Worm (Caenorhabditis elegans): ENCODE results near the gene catp-5.

Gene catp-5

ce11 chrX:8078899-8079298, 19.8 kb downstream of the catp-5 start:
- TF ChIP-seq rcor-1 (GFP tag; IDR thresholded peaks at IDR 0.05) (no peak), nhr-120 (GFP tag; IDR thresholded peaks at IDR 0.05) (no peak), repo-1 (tag; optimal IDR thresholded peaks at IDR 0.05) (no peak), akir-1 (GFP tag; optimal IDR thresholded peaks at IDR 0.05) (no peak), snpc-1.1 (tag; optimal IDR thresholded peaks at IDR 0.05; ENCODE audit: insufficient read depth) (no peak), ets-4 (GFP tag; optimal IDR thresholded peaks at IDR 0.05) (no peak), rpc-1 (optimal IDR thresholded peaks at IDR 0.05) (no peak), rpc-1 (tag; optimal IDR thresholded peaks at IDR 0.05) (no peak), F57A8.1 (GFP tag; optimal IDR thresholded peaks at IDR 0.05) (no peak), D2030.7 (GFP tag; IDR thresholded peaks at IDR 0.05) (no peak), Y67H2A.10 (GFP tag; conservative IDR thresholded peaks at IDR 0.05) (no peak), xnd-1 (tag; optimal IDR thresholded peaks at IDR 0.05) (no peak)

- TF ChIP-seq D2030.7 (GFP tag; IDR thresholded peaks at IDR 0.05) (no peak), ceh-91 (GFP tag; IDR thresholded peaks at IDR 0.05) (no peak), nhr-80 (tag; optimal IDR thresholded peaks at IDR 0.05) (peak; percentile 54), egl-44 (GFP tag; IDR thresholded peaks at IDR 0.05) (no peak), nhr-27 (tag; optimal IDR thresholded peaks at IDR 0.05) (no peak), repo-1 (tag; optimal IDR thresholded peaks at IDR 0.05) (no peak)
Observed at ce11 chrX:8078374-8078773, 20.3 kb downstream of the catp-5 start.

ce11 chrX:8077748-8078147, 20.9 kb downstream of the catp-5 start, which contains the start of gene C46F2.1:
Gene C46F2.1, plus strand, starts transcription at chrX:8078048.
- TF ChIP-seq nhr-120 (GFP tag; IDR thresholded peaks at IDR 0.05): no peak
- TF ChIP-seq egrh-3 (GFP tag; IDR thresholded peaks at IDR 0.05): no peak
- TF ChIP-seq hlh-26 (GFP tag; conservative IDR thresholded peaks at IDR 0.05): no peak
- no peak for TF ChIP-seq Y79H2A.3 (GFP tag; conservative IDR thresholded peaks at IDR 0.05)
- TF ChIP-seq B0336.3 (GFP tag; IDR thresholded peaks at IDR 0.05): no peak
- no peak for TF ChIP-seq ztf-18 (tag; optimal IDR thresholded peaks at IDR 0.05)

ce11 chrX:8074527-8074926, 24.1 kb downstream of the catp-5 start:
- no peak for TF ChIP-seq ztf-26 (tag; optimal IDR thresholded peaks at IDR 0.05)
- TF ChIP-seq egrh-3 (GFP tag; IDR thresholded peaks at IDR 0.05): no peak
- TF ChIP-seq mes-4 (tag; optimal IDR thresholded peaks at IDR 0.05): no peak
- no peak for TF ChIP-seq C06A6.2 (GFP tag; conservative IDR thresholded peaks at IDR 0.05)
- peak; percentile 80 for TF ChIP-seq nhr-80 (tag; optimal IDR thresholded peaks at IDR 0.05)

ce11 chrX:8069293-8069692, 29.4 kb downstream of the catp-5 start, which contains the start of gene C18A11.1:
Gene C18A11.1, plus strand, starts transcription at chrX:8069328.
- peak; percentile 36 for TF ChIP-seq attf-5 (GFP tag; optimal IDR thresholded peaks at IDR 0.05)
- TF ChIP-seq attf-3 (GFP tag; conservative IDR thresholded peaks at IDR 0.05): no peak
- no peak for TF ChIP-seq egl-18 (GFP tag; IDR thresholded peaks at IDR 0.05)
- TF ChIP-seq dpl-1 (GFP tag; optimal IDR thresholded peaks at IDR 0.05): no peak
- no peak for TF ChIP-seq ceh-100 (GFP tag; IDR thresholded peaks at IDR 0.05)
- peak; percentile 82 for TF ChIP-seq nhr-80 (tag; optimal IDR thresholded peaks at IDR 0.05)
- TF ChIP-seq athp-1 (tag; optimal IDR thresholded peaks at IDR 0.05): no peak
- TF ChIP-seq sea-2 (GFP tag; IDR thresholded peaks at IDR 0.05): no peak
- TF ChIP-seq cebp-1 (GFP tag; IDR thresholded peaks at IDR 0.05): peak; percentile 97
- TF ChIP-seq cebp-1 (tag; optimal IDR thresholded peaks at IDR 0.05): peak; percentile 98
- no peak for TF ChIP-seq repo-1 (tag; optimal IDR thresholded peaks at IDR 0.05)
- TF ChIP-seq mxl-1 (tag; optimal IDR thresholded peaks at IDR 0.05): no peak
- TF ChIP-seq F37B4.10 (GFP tag; IDR thresholded peaks at IDR 0.05): no peak
- TF ChIP-seq ztf-22 (GFP tag; optimal IDR thresholded peaks at IDR 0.05): peak; percentile 37
- TF ChIP-seq F33H1.4 (GFP tag; IDR thresholded peaks at IDR 0.05): no peak
- TF ChIP-seq F49E8.2 (tag; optimal IDR thresholded peaks at IDR 0.05; ENCODE audit: insufficient read depth): no peak
- TF ChIP-seq die-1 (tag; optimal IDR thresholded peaks at IDR 0.05): no peak
- TF ChIP-seq ztf-26 (tag; optimal IDR thresholded peaks at IDR 0.05): no peak
- TF ChIP-seq T07F8.4 (tag; optimal IDR thresholded peaks at IDR 0.05): no peak
- no peak for TF ChIP-seq sptf-2 (GFP tag; optimal IDR thresholded peaks at IDR 0.05)
- TF ChIP-seq him-1 (tag; optimal IDR thresholded peaks at IDR 0.05): no peak
- no peak for TF ChIP-seq dpff-1 (tag; optimal IDR thresholded peaks at IDR 0.05)
- no peak for TF ChIP-seq Y79H2A.3 (GFP tag; conservative IDR thresholded peaks at IDR 0.05)
- no peak for TF ChIP-seq lsy-27 (tag; optimal IDR thresholded peaks at IDR 0.05; ENCODE audit: borderline replicate concordance, insufficient read depth)
